Worm (Caenorhabditis elegans) whole organism, late embryonic: ENCODE results near the gene col-74.
"Not testable (repeated sequence)": the region's sequence is repeated elsewhere in the genome, so short reads cannot be mapped to it uniquely, and the experiment has no call there.

ENCODE experiments used
- C08G9.2 ChIP-seq: sonication (generic microtip); optimal IDR thresholded peaks from 2 replicates; lab custom pipeline; 2016; ENCODE audit warnings: mild to moderate bottlenecking, missing genetic modification characterization, moderate library complexity, missing compliant biosample characterization
- K09A11.1 ChIP-seq: sonication (generic microtip); optimal IDR thresholded peaks from 2 replicates; lab custom pipeline; 2017; ENCODE audit warnings: antibody characterized with exemption, mild to moderate bottlenecking, missing genetic modification characterization, missing compliant biosample characterization; ENCODE audit not compliant: insufficient read depth
- T23F11.4 ChIP-seq: fragments of 200-800 bp; sonication (Bioruptor generic); optimal IDR thresholded peaks from 2 replicates; lab custom pipeline; 2018; ENCODE audit warnings: mild to moderate bottlenecking, missing genetic modification characterization, missing compliant biosample characterization
- Y22D7AL.16 ChIP-seq: sonication (generic microtip); optimal IDR thresholded peaks from 2 replicates; lab custom pipeline; 2016; ENCODE audit warnings: missing genetic modification characterization, missing compliant biosample characterization
- ahr-1 ChIP-seq: sonication (generic microtip); optimal IDR thresholded peaks from 2 replicates; lab custom pipeline; 2016; ENCODE audit warnings: missing genetic modification characterization, missing compliant biosample characterization
- ama-1 ChIP-seq: fragments of 150-350 bp; optimal IDR thresholded peaks from 2 replicates; lab custom pipeline; 2014
- ceh-14 ChIP-seq: sonication (generic microtip); optimal IDR thresholded peaks from 2 replicates; lab custom pipeline; 2016; ENCODE audit warnings: missing genotype, missing genetic modification characterization, missing compliant biosample characterization
- ceh-18 ChIP-seq: sonication (generic microtip); optimal IDR thresholded peaks from 2 replicates; lab custom pipeline; 2016; ENCODE audit warnings: missing genetic modification characterization, missing compliant biosample characterization
- ceh-19 ChIP-seq: fragments of 200-800 bp; sonication (Bioruptor generic); optimal IDR thresholded peaks from 2 replicates; lab custom pipeline; 2018; ENCODE audit warnings: mild to moderate bottlenecking, missing genetic modification characterization, missing compliant biosample characterization
- ceh-2 ChIP-seq: sonication (generic microtip); optimal IDR thresholded peaks from 2 replicates; lab custom pipeline; 2016; ENCODE audit warnings: missing genotype, missing genetic modification characterization, missing compliant biosample characterization
- ceh-30 ChIP-seq: fragments of 150-350 bp; optimal IDR thresholded peaks from 2 replicates; lab custom pipeline; 2014; ENCODE audit warnings: missing biosample characterization, missing genetic modification characterization
- ceh-31 ChIP-seq: sonication (generic microtip); optimal IDR thresholded peaks from 2 replicates; lab custom pipeline; 2016; ENCODE audit warnings: missing genetic modification characterization, missing compliant biosample characterization
- ceh-34 ChIP-seq: sonication (generic microtip); optimal IDR thresholded peaks from 2 replicates; lab custom pipeline; 2016; ENCODE audit warnings: mild to moderate bottlenecking, missing genetic modification characterization, missing compliant biosample characterization
- ceh-45 ChIP-seq: fragments of 200-800 bp; sonication (Bioruptor generic); IDR thresholded peaks from 2 replicates; pipeline ENCODE4 v1.3.6; 2022; ENCODE audit warnings: missing genetic modification reagents, missing genetic modification characterization, missing compliant biosample characterization
- ceh-48 ChIP-seq: sonication (generic microtip); optimal IDR thresholded peaks from 2 replicates; lab custom pipeline; 2016; ENCODE audit warnings: missing genetic modification characterization, inconsistent platforms, missing compliant biosample characterization
- ceh-6 ChIP-seq: fragments of 200-800 bp; sonication (Bioruptor generic); optimal IDR thresholded peaks from 2 replicates; lab custom pipeline; 2018; ENCODE audit warnings: mild to moderate bottlenecking, missing genetic modification characterization, missing compliant biosample characterization
- dmd-4 ChIP-seq: sonication (generic microtip); optimal IDR thresholded peaks from 2 replicates; lab custom pipeline; 2016; ENCODE audit warnings: borderline replicate concordance, missing genetic modification characterization, missing compliant biosample characterization
- dve-1 ChIP-seq: sonication (generic microtip); optimal IDR thresholded peaks from 2 replicates; lab custom pipeline; 2017; ENCODE audit warnings: antibody characterized with exemption, mild to moderate bottlenecking, missing genetic modification characterization, missing compliant biosample characterization
- elt-2 ChIP-seq: sonication (generic microtip); optimal IDR thresholded peaks from 2 replicates; lab custom pipeline; 2016; ENCODE audit warnings: missing genetic modification reagents, missing genetic modification characterization, missing compliant biosample characterization
- elt-4 ChIP-seq: sonication (generic microtip); optimal IDR thresholded peaks from 2 replicates; lab custom pipeline; 2016; ENCODE audit warnings: missing genetic modification characterization, missing compliant biosample characterization
- ets-4 ChIP-seq: sonication (generic microtip); optimal IDR thresholded peaks from 2 replicates; lab custom pipeline; 2016; ENCODE audit warnings: missing genetic modification characterization, missing compliant biosample characterization
- eyg-1 ChIP-seq: sonication (generic microtip); optimal IDR thresholded peaks from 2 replicates; lab custom pipeline; 2016; ENCODE audit warnings: missing genotype, missing genetic modification characterization, missing compliant biosample characterization
- fkh-10 ChIP-seq: fragments of 150-350 bp; optimal IDR thresholded peaks from 2 replicates; lab custom pipeline; 2014; ENCODE audit warnings: missing biosample characterization, missing genetic modification reagents, missing genetic modification characterization
- fkh-6 ChIP-seq: sonication (generic microtip); optimal IDR thresholded peaks from 2 replicates; lab custom pipeline; 2016; ENCODE audit warnings: missing genetic modification characterization, missing compliant biosample characterization
- hlh-13 ChIP-seq: fragments of 200-800 bp; sonication (Bioruptor generic); optimal IDR thresholded peaks from 2 replicates; lab custom pipeline; 2018; ENCODE audit warnings: mild to moderate bottlenecking, missing genetic modification characterization, missing compliant biosample characterization
- hlh-6 ChIP-seq: sonication (generic microtip); optimal IDR thresholded peaks from 2 replicates; lab custom pipeline; 2016; ENCODE audit warnings: missing genotype, missing genetic modification characterization, missing compliant biosample characterization
- hlh-8 ChIP-seq: sonication (generic microtip); optimal IDR thresholded peaks from 2 replicates; lab custom pipeline; 2016; ENCODE audit warnings: missing genotype, missing genetic modification characterization, missing compliant biosample characterization
- lin-11 ChIP-seq: fragments of 200-800 bp; sonication (Bioruptor generic); optimal IDR thresholded peaks from 2 replicates; lab custom pipeline; 2018; ENCODE audit warnings: mild to moderate bottlenecking, missing genetic modification characterization, missing compliant biosample characterization
- madf-2 ChIP-seq: sonication (generic microtip); optimal IDR thresholded peaks from 2 replicates; lab custom pipeline; 2017; ENCODE audit warnings: missing genetic modification characterization, missing compliant biosample characterization
- nfya-1 ChIP-seq: sonication (generic microtip); optimal IDR thresholded peaks from 2 replicates; lab custom pipeline; 2017; ENCODE audit warnings: missing genetic modification characterization, mild to moderate bottlenecking, missing compliant biosample characterization, antibody characterized with exemption, moderate library complexity
- nhr-11 ChIP-seq: fragments of 150-350 bp; optimal IDR thresholded peaks from 2 replicates; lab custom pipeline; 2014; ENCODE audit warnings: missing biosample characterization, missing genetic modification characterization
- nhr-232 ChIP-seq: sonication (generic microtip); optimal IDR thresholded peaks from 2 replicates; lab custom pipeline; 2016; ENCODE audit warnings: missing genetic modification characterization, missing compliant biosample characterization
- npax-4 ChIP-seq: sonication (generic microtip); optimal IDR thresholded peaks from 2 replicates; lab custom pipeline; 2016; ENCODE audit warnings: missing genetic modification characterization, missing compliant biosample characterization
- pha-4 ChIP-seq: fragments of 150-350 bp; optimal IDR thresholded peaks from 2 replicates; lab custom pipeline; 2018; ENCODE audit warnings: missing biosample characterization, missing genetic modification reagents, missing genetic modification characterization
- ref-2 ChIP-seq: sonication (generic microtip); optimal IDR thresholded peaks from 2 replicates; lab custom pipeline; 2016; ENCODE audit warnings: missing genetic modification characterization, missing compliant biosample characterization
- sdc-2 ChIP-seq: sonication (generic microtip); optimal IDR thresholded peaks from 2 replicates; lab custom pipeline; 2016; ENCODE audit warnings: missing genotype, missing genetic modification characterization, missing compliant biosample characterization
- sox-2 ChIP-seq: fragments of 200-800 bp; sonication (Bioruptor generic); IDR thresholded peaks from 2 replicates; pipeline ENCODE4 v1.3.6; 2022; ENCODE audit warnings: missing genetic modification reagents, missing genetic modification characterization, missing compliant biosample characterization
- tbx-2 ChIP-seq: sonication (generic microtip); optimal IDR thresholded peaks from 2 replicates; lab custom pipeline; 2016; ENCODE audit warnings: missing genetic modification characterization, missing compliant biosample characterization
- tbx-7 ChIP-seq: sonication (generic microtip); optimal IDR thresholded peaks from 2 replicates; lab custom pipeline; 2016; ENCODE audit warnings: missing genotype, missing genetic modification characterization, missing compliant biosample characterization
- ttx-3 ChIP-seq: sonication (generic microtip); optimal IDR thresholded peaks from 2 replicates; lab custom pipeline; 2016; ENCODE audit warnings: missing genetic modification reagents, missing genetic modification characterization, missing compliant biosample characterization
- unc-42 ChIP-seq: sonication (generic microtip); optimal IDR thresholded peaks from 2 replicates; lab custom pipeline; 2016; ENCODE audit warnings: missing genotype, missing genetic modification characterization, missing compliant biosample characterization
- unc-55 ChIP-seq: sonication (generic microtip); optimal IDR thresholded peaks from 2 replicates; lab custom pipeline; 2017; ENCODE audit warnings: missing biosample characterization, missing genetic modification reagents, missing genetic modification characterization
- zip-5 ChIP-seq: sonication (generic microtip); optimal IDR thresholded peaks from 2 replicates; lab custom pipeline; 2016; ENCODE audit warnings: missing genetic modification characterization, missing compliant biosample characterization
- ztf-16 ChIP-seq: sonication (generic microtip); optimal IDR thresholded peaks from 2 replicates; lab custom pipeline; 2017; ENCODE audit warnings: missing genetic modification characterization, missing compliant biosample characterization

The col-74 gene

DNA sequence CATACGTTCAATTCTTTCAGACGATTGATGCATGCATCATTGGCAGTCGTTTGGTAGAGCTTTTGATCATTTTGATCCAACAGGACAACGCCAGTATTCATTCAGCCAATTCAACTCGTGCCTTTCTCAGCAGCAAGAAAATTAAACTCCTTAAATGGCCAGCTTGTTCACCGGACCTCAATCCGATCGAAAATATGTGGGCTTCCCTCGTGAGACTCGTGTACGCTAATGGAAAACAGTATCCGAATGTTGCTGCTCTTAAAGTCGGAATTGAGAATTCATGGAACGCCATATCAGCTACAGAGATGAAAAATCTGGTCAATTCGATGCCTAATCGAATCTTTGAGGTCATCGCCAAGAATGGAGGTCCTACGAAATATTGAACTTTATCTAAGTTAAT is 14.8 kb upstream of the col-74 start, which contains the start of gene wago-5:
Gene wago-5 (minus strand): TSS at position 101 of the 400 bp plus-strand sequence.
- not testable (repeated sequence) for TF ChIP-seq fkh-10 (GFP tag; lab: Kevin White, UChicago); hlh-6; ahr-1 (tag; lab: Kevin White, UChicago)
- TF ChIP-seq, all 69 proteins: peak for 0; not testable (repeated sequence) for 69

DNA sequence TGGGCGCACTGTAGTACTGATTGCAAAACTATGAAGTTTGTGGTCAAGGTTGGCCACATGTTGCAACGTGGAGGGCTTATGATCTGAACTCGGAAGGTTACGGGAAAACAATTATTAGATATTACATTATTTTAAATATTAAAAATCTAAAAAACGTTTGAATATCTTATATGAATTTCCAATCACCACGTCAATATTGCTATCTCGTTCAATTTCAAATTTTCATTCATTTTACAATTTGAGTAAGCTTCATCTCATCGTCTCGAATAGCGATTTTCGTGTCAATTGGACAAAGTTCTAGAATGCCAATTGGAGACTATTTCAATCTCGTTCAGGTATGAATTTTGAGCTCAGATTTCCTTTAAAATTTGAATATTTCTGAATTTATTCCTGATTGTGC is 13.8 kb upstream of the col-74 start, which contains the start of gene ZK1248.20:
Gene ZK1248.20 (plus strand): TSS at position 301 of the 400 bp plus-strand sequence.
- TF ChIP-seq ttx-3 (tag; lab: Kevin White, UChicago) (no peak), ama-1 (lab: Kevin White, UChicago) (no peak), tbx-7 (no peak), elt-2 (tag; lab: Kevin White, UChicago) (no peak), unc-55 (no peak), nhr-232 (tag; lab: Kevin White, UChicago) (no peak), elt-4 (tag; lab: Kevin White, UChicago) (no peak)

DNA sequence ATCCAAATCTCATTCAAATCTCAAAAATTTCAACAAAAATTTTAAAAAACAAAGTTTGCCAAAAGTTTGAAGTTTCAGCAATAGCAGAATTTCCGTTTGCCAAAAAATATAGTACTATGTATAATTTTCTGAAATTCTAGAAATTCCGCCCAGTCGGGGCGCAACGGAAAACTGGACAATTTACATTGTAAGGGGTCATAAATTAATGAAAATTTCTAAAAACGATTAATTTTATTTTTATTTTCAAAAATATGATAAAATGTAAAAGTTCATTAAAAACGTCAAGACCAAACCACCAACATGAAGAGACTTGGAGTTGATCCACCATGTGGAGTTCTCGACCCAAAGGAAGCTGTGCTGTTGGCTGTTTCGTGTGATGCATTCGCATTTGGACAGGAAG is 11.9 kb upstream of the col-74 start, which contains the start of gene ZK1248.4:
Gene ZK1248.4 (plus strand): TSS at position 301 of the 400 bp plus-strand sequence.
- no peak for TF ChIP-seq fkh-6 (tag; lab: Kevin White, UChicago)
- no peak for TF ChIP-seq ttx-3 (tag; lab: Kevin White, UChicago)
- TF ChIP-seq ceh-19 = no peak
- TF ChIP-seq ceh-14 (tag; lab: Kevin White, UChicago) = no peak
- TF ChIP-seq Y22D7AL.16 = no peak
- TF ChIP-seq zip-5 (tag; lab: Kevin White, UChicago) = no peak
- no peak for TF ChIP-seq C08G9.2 (tag; lab: Kevin White, UChicago)
- TF ChIP-seq ceh-48 = no peak
- TF ChIP-seq tbx-7 = no peak
- no peak for TF ChIP-seq eyg-1
- TF ChIP-seq K09A11.1 (tag; lab: Kevin White, UChicago) = no peak
- TF ChIP-seq, all 69 proteins: peak for 0

DNA sequence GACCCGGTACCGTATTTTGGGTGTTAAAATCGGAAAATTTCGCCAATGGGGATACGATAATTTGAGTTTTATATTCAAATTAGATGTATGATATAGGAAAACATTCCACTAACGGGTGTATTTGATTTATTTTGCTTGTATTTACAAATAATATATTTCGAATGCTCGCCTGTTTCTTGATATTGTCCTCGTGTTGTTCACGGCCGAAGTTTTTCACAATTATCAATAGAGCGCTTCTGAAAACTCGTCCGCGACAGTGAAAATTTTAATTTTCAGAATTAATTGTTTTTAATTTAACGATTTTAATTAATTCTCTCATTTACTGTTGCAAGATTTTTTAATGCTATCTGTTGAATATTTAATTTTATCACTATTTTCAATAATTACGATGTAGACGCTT is 10.5 kb upstream of the col-74 start:
- peak; percentile 68 for TF ChIP-seq C08G9.2 (tag; lab: Kevin White, UChicago)
- no peak for TF ChIP-seq npax-4 (tag; lab: Kevin White, UChicago)
- TF ChIP-seq zip-5 (tag; lab: Kevin White, UChicago) = peak; percentile 24
- TF ChIP-seq unc-42 (tag; lab: Kevin White, UChicago) = peak; percentile 13
- peak; percentile 70 for TF ChIP-seq ceh-2 (tag; lab: Kevin White, UChicago)
- peak; percentile 12 for TF ChIP-seq fkh-6 (tag; lab: Kevin White, UChicago)
- TF ChIP-seq ceh-31 (tag; lab: Kevin White, UChicago) = peak; percentile 71
- TF ChIP-seq hlh-8 (tag; lab: Kevin White, UChicago) = peak; percentile 11
- peak; percentile 48 for TF ChIP-seq ref-2
- TF ChIP-seq tbx-2 (tag; lab: Kevin White, UChicago) = peak; percentile 65
- TF ChIP-seq ets-4 (tag; lab: Kevin White, UChicago) = peak; percentile 63
- TF ChIP-seq sox-2 (GFP tag; lab: Robert Waterston, UW) = no peak
- TF ChIP-seq ceh-14 (tag; lab: Kevin White, UChicago) = peak; percentile 26
- TF ChIP-seq nfya-1 (tag; lab: Kevin White, UChicago) = no peak

DNA sequence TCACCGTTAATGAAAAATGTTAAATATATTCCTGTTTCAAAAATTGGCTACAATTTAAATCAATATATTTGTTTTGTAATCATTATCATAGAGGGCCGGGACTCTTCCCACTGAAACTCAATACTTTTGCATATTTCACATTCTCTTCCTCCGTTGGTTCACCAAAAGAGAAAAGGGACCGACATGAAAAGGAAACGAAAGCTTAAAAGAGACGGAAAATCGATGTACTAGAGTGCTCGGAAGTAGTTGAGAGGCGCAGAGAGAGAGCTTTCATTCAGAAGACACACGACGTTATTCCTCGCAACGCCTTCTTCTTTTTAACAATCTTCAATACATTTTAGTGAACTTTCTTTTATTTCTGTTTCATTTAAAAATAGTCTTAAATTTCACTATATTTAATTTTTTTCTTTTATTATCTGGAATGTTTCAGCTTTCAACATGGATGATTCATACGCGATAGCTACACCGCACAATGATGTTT is 9.9 kb upstream of the col-74 start, which contains the start of gene ehs-1:
Gene ehs-1 (plus strand): TSS at position 431 of the 481 bp plus-strand sequence.
- TF ChIP-seq ceh-18 (tag; lab: Kevin White, UChicago) (no peak), ceh-48 (peak; percentile 84)

DNA sequence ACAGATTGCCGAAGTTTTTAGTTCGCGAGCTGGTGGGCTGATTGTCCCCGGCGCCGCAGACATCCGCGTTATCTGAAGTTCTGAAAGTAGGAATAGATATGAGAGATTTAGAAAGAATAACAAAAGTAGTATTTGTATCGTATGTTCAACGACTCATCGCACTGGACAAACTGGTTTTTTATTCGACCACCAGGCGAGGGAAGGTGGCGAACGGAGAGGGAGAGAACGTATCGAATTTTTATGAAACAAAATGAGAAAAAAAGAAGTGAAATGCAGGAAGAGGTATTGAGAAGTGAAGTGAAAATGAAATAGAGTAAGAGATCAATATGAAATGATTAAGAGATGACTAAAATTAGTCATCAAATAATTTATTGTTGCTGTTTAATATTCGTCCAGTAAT is 2.8 kb upstream of the col-74 start, which contains the start of gene tbc-2:
Gene tbc-2 (minus strand): TSS at position 80 of the 400 bp plus-strand sequence.
- no peak for TF ChIP-seq ceh-30
- no peak for TF ChIP-seq tbx-2 (tag; lab: Kevin White, UChicago)
- no peak for TF ChIP-seq nhr-11 (tag; lab: Kevin White, UChicago)
- no peak for TF ChIP-seq lin-11
- TF ChIP-seq T23F11.4 (GFP tag; lab: Kevin White, UChicago) = no peak
- no peak for TF ChIP-seq madf-2 (tag; lab: Kevin White, UChicago)
- no peak for TF ChIP-seq dve-1
- TF ChIP-seq ceh-6 = no peak
- TF ChIP-seq pha-4 (tag; lab: Kevin White, UChicago) = no peak
- TF ChIP-seq sdc-2 (tag; lab: Kevin White, UChicago) = no peak
- TF ChIP-seq dmd-4 (tag; lab: Kevin White, UChicago) = no peak
- TF ChIP-seq ztf-16 (tag; lab: Kevin White, UChicago) = no peak
- no peak for TF ChIP-seq ceh-45
- TF ChIP-seq sox-2 (GFP tag; lab: Robert Waterston, UW) = no peak
- TF ChIP-seq hlh-13 (GFP tag; lab: Kevin White, UChicago) = no peak
- TF ChIP-seq ceh-34 = no peak
- TF ChIP-seq, all 69 proteins: peak for 0
